Fruit fly (Drosophila melanogaster) whole organism, embryonic: ENCODE data around the gene Sf3b3.
A peak's percentile ranks its signal among the peaks of the same experiment; 100 is the strongest.

Source experiments
- Aef1 ChIP-seq: fragments of 200-800 bp; sonication (Bioruptor generic); IDR thresholded peaks from 3 replicates; pipeline ENCODE4 v1.3.6; 2022; ENCODE audit warnings: missing biosample characterization, missing genetic modification characterization
- Asciz ChIP-seq: fragments of 200-800 bp; sonication (Bioruptor generic); optimal IDR thresholded peaks from 2 replicates; lab custom pipeline; 2017; ENCODE audit warnings: missing biosample characterization, mild to moderate bottlenecking, missing genetic modification characterization, missing genetic modification reagents
- Awh ChIP-seq: fragments of 200-800 bp; sonication (Bioruptor generic); IDR thresholded peaks from 2 replicates; pipeline ENCODE4, ENCODE4 v1.3.6; 2022; ENCODE audit warnings: missing biosample characterization, missing genetic modification characterization
- B-H2 ChIP-seq: fragments of 200-800 bp; sonication (Bioruptor generic); optimal IDR thresholded peaks from 2 replicates; lab custom pipeline; 2018; ENCODE audit warnings: missing biosample characterization, mild to moderate bottlenecking, missing genetic modification characterization
- Bdp1 ChIP-seq: fragments of 200-800 bp; sonication (Bioruptor generic); optimal IDR thresholded peaks from 3 replicates; lab custom pipeline; 2016; ENCODE audit warnings: missing biosample characterization, missing genetic modification characterization
- CG10543 ChIP-seq: fragments of 200-800 bp; sonication (Bioruptor generic); optimal IDR thresholded peaks from 3 replicates; lab custom pipeline; 2017; ENCODE audit warnings: missing biosample characterization, mild to moderate bottlenecking, missing genetic modification characterization, moderate library complexity
- CG10565 ChIP-seq: fragments of 200-800 bp; sonication (Bioruptor generic); optimal IDR thresholded peaks from 3 replicates; lab custom pipeline; 2016; ENCODE audit warnings: missing biosample characterization, mild to moderate bottlenecking, missing genetic modification characterization
- CG10979 ChIP-seq: fragments of 200-800 bp; sonication (Bioruptor generic); optimal IDR thresholded peaks from 2 replicates; lab custom pipeline; 2018; ENCODE audit warnings: missing biosample characterization, mild to moderate bottlenecking, missing genetic modification characterization, moderate library complexity
- CG11504 ChIP-seq: fragments of 200-800 bp; sonication (Bioruptor generic); optimal IDR thresholded peaks from 3 replicates; lab custom pipeline; 2019; ENCODE audit warnings: missing biosample characterization, mild to moderate bottlenecking, missing genetic modification characterization, moderate library complexity
- CG11696 ChIP-seq: fragments of 200-800 bp; sonication (Bioruptor generic); IDR thresholded peaks from 2 replicates; pipeline ENCODE4 v1.3.6; 2022; ENCODE audit warnings: missing biosample characterization, missing genetic modification characterization
- CG12104 ChIP-seq: fragments of 200-800 bp; sonication (Bioruptor generic); optimal IDR thresholded peaks from 3 replicates; lab custom pipeline; 2016; ENCODE audit warnings: missing biosample characterization, missing genetic modification characterization
- CG12659 ChIP-seq: fragments of 200-800 bp; sonication (Bioruptor generic); optimal IDR thresholded peaks from 3 replicates; lab custom pipeline; 2017; ENCODE audit warnings: mild to moderate bottlenecking, missing biosample characterization, missing genetic modification reagents, missing genetic modification characterization
- CG12769 ChIP-seq: fragments of 200-800 bp; sonication (Bioruptor generic); optimal IDR thresholded peaks from 2 replicates; lab custom pipeline; 2019; ENCODE audit warnings: missing biosample characterization, mild to moderate bottlenecking, missing genetic modification characterization, moderate library complexity
- CG32767 ChIP-seq: fragments of 200-800 bp; sonication (Bioruptor generic); IDR thresholded peaks from 2 replicates; pipeline ENCODE4 v1.3.6; 2022; ENCODE audit warnings: missing biosample characterization, missing genetic modification characterization
- CG33557 ChIP-seq: fragments of 200-800 bp; sonication (Bioruptor generic); optimal IDR thresholded peaks from 2 replicates; lab custom pipeline; 2019; ENCODE audit warnings: missing biosample characterization, mild to moderate bottlenecking, missing genetic modification characterization, moderate library complexity
- CG3847 ChIP-seq: fragments of 200-800 bp; sonication (Bioruptor generic); IDR thresholded peaks from 2 replicates; pipeline ENCODE4 v1.3.6; 2022; ENCODE audit warnings: missing biosample characterization, missing genetic modification characterization
- CG42726 ChIP-seq: fragments of 200-800 bp; sonication (Bioruptor generic); IDR thresholded peaks from 2 replicates; pipeline ENCODE4 v1.3.6; 2022; ENCODE audit warnings: missing biosample characterization, missing genetic modification characterization; ENCODE audit not compliant: partially characterized antibody
- CG4282 ChIP-seq: fragments of 200-800 bp; sonication (Bioruptor generic); optimal IDR thresholded peaks from 2 replicates; lab custom pipeline; 2016; ENCODE audit warnings: missing biosample characterization, missing genetic modification characterization
- CG5180 ChIP-seq: fragments of 200-800 bp; sonication (Bioruptor generic); optimal IDR thresholded peaks from 3 replicates; lab custom pipeline; 2017; ENCODE audit warnings: missing biosample characterization, missing genetic modification characterization, mild to moderate bottlenecking, moderate library complexity, missing genetic modification reagents
- CG6272 ChIP-seq: fragments of 200-800 bp; sonication (Bioruptor generic); IDR thresholded peaks from 2 replicates; pipeline ENCODE4 v1.3.6; 2022; ENCODE audit warnings: missing biosample characterization, missing genetic modification characterization
- CG9437 ChIP-seq: fragments of 200-800 bp; sonication (Bioruptor generic); optimal IDR thresholded peaks from 2 replicates; lab custom pipeline; 2018; ENCODE audit warnings: missing biosample characterization, mild to moderate bottlenecking, missing genetic modification characterization
- Camta ChIP-seq: fragments of 200-800 bp; sonication (Bioruptor generic); optimal IDR thresholded peaks from 2 replicates; lab custom pipeline; 2016; ENCODE audit warnings: missing biosample characterization, missing genetic modification characterization
- Deaf1 ChIP-seq: fragments of 200-800 bp; optimal IDR thresholded peaks from 3 replicates; lab custom pipeline; 2019; ENCODE audit warnings: missing biosample characterization, mild to moderate bottlenecking, missing genetic modification characterization, moderate library complexity
- Dip3 ChIP-seq: fragments of 200-800 bp; sonication (Bioruptor generic); optimal IDR thresholded peaks from 3 replicates; lab custom pipeline; 2016; ENCODE audit warnings: missing biosample characterization, missing genetic modification characterization
- Drgx ChIP-seq: fragments of 200-800 bp; sonication (Bioruptor generic); IDR thresholded peaks from 2 replicates; pipeline ENCODE4 v1.3.6; 2022; ENCODE audit warnings: missing biosample characterization, missing genetic modification characterization
- Ets97D ChIP-seq: fragments of 200-800 bp; sonication (Bioruptor generic); optimal IDR thresholded peaks from 3 replicates; lab custom pipeline; 2016; ENCODE audit warnings: missing biosample characterization, missing genetic modification characterization
- Gug ChIP-seq: fragments of 200-800 bp; sonication (Bioruptor generic); IDR thresholded peaks from 4 replicates; pipeline ENCODE4 v1.3.6; 2022; ENCODE audit warnings: missing biosample characterization, missing genetic modification characterization
- Hr39 ChIP-seq: fragments of >200 bp; optimal IDR thresholded peaks from 2 replicates; lab custom pipeline; 2017
- MESR4 ChIP-seq: fragments of 200-800 bp; sonication (Bioruptor generic); optimal IDR thresholded peaks from 2 replicates; lab custom pipeline; 2018; ENCODE audit warnings: missing biosample characterization, mild to moderate bottlenecking, missing genetic modification characterization, moderate library complexity
- Meics ChIP-seq: fragments of 200-800 bp; sonication (Bioruptor generic); optimal IDR thresholded peaks from 2 replicates; lab custom pipeline; 2017; ENCODE audit warnings: missing biosample characterization, mild to moderate bottlenecking, missing genetic modification characterization
- Mes4 ChIP-seq: fragments of 200-800 bp; sonication (Bioruptor generic); optimal IDR thresholded peaks from 2 replicates; lab custom pipeline; 2016; ENCODE audit warnings: missing biosample characterization, missing genetic modification characterization
- Opbp ChIP-seq: fragments of 200-800 bp; sonication (Bioruptor generic); IDR thresholded peaks from 3 replicates; pipeline ENCODE4 v1.3.6; 2022; ENCODE audit warnings: missing biosample characterization, missing genetic modification characterization; ENCODE audit not compliant: partially characterized antibody
- Tbp ChIP-seq: fragments of >200 bp; optimal IDR thresholded peaks from 2 replicates; lab custom pipeline; 2018; ENCODE audit warnings: missing biosample characterization, missing genetic modification characterization
- YL-1 ChIP-seq: fragments of 200-800 bp; sonication (Bioruptor generic); optimal IDR thresholded peaks from 3 replicates; lab custom pipeline; 2017; ENCODE audit warnings: missing biosample characterization, mild to moderate bottlenecking, missing genetic modification characterization
- ab ChIP-seq: fragments of 200-800 bp; sonication (Bioruptor generic); optimal IDR thresholded peaks from 2 replicates; lab custom pipeline; 2016; ENCODE audit warnings: missing biosample characterization, missing genetic modification characterization
- chinmo ChIP-seq: fragments of 200-800 bp; sonication (Bioruptor generic); IDR thresholded peaks from 4 replicates; pipeline ENCODE4 v1.3.6; 2022; ENCODE audit warnings: missing biosample characterization, missing genetic modification characterization; ENCODE audit not compliant: partially characterized antibody
- chm ChIP-seq: fragments of 200-800 bp; sonication (Bioruptor generic); IDR thresholded peaks from 2 replicates; pipeline ENCODE4 v1.3.6; 2022; ENCODE audit warnings: missing biosample characterization, missing genetic modification characterization
- cwo ChIP-seq: fragments of 200-800 bp; sonication (Bioruptor generic); optimal IDR thresholded peaks from 3 replicates; lab custom pipeline; 2017; ENCODE audit warnings: missing biosample characterization, missing genetic modification characterization, mild to moderate bottlenecking, moderate library complexity, missing genetic modification reagents
- gt ChIP-seq: fragments of 200-800 bp; sonication (Bioruptor generic); IDR thresholded peaks from 2 replicates; pipeline ENCODE4 v1.3.6; 2022; ENCODE audit warnings: missing biosample characterization, missing genetic modification characterization
- kni ChIP-seq: fragments of 200-800 bp; sonication (Bioruptor generic); optimal IDR thresholded peaks from 3 replicates; lab custom pipeline; 2017; ENCODE audit warnings: mild to moderate bottlenecking, missing biosample characterization, missing genetic modification reagents, missing genetic modification characterization
- mirr ChIP-seq: fragments of 200-800 bp; sonication (Bioruptor generic); optimal IDR thresholded peaks from 3 replicates; lab custom pipeline; 2018; ENCODE audit warnings: missing biosample characterization, mild to moderate bottlenecking, missing genetic modification characterization
- nerfin-2 ChIP-seq: fragments of 200-800 bp; sonication (Bioruptor generic); IDR thresholded peaks from 2 replicates; pipeline ENCODE4 v1.3.6; 2022; ENCODE audit warnings: missing biosample characterization, missing genetic modification characterization; ENCODE audit not compliant: partially characterized antibody
- ranshi ChIP-seq: fragments of 200-800 bp; sonication (Bioruptor generic); IDR thresholded peaks from 2 replicates; pipeline ENCODE4 v1.3.6; 2022; ENCODE audit warnings: missing biosample characterization, missing genetic modification characterization
- repo ChIP-seq: fragments of 200-800 bp; sonication (Bioruptor generic); optimal IDR thresholded peaks from 2 replicates; lab custom pipeline; 2016; ENCODE audit warnings: missing biosample characterization, missing genetic modification characterization
- sens ChIP-seq: fragments of 200-800 bp; sonication (Bioruptor generic); peaks from one replicate; lab custom pipeline; 2016; ENCODE audit warnings: missing biosample characterization, missing genetic modification characterization
- seq ChIP-seq: fragments of 200-800 bp; sonication (Bioruptor generic); IDR thresholded peaks from 2 replicates; pipeline ENCODE4 v1.3.6; 2022; ENCODE audit warnings: missing biosample characterization, missing genetic modification characterization
- sr ChIP-seq: fragments of 200-800 bp; sonication (Bioruptor generic); IDR thresholded peaks from 3 replicates; pipeline ENCODE4 v1.3.6; 2022; ENCODE audit warnings: missing biosample characterization, missing genetic modification characterization
- vvl ChIP-seq: fragments of 200-800 bp; sonication (Bioruptor generic); IDR thresholded peaks from 2 replicates; pipeline ENCODE4 v1.3.6; 2022; ENCODE audit warnings: missing biosample characterization, missing genetic modification characterization
- wor ChIP-seq: fragments of 200-800 bp; sonication (Bioruptor generic); IDR thresholded peaks from 2 replicates; pipeline ENCODE4 v1.3.6; 2022; ENCODE audit warnings: missing biosample characterization, missing genetic modification characterization
- z ChIP-seq: fragments of 200-800 bp; sonication (Bioruptor generic); IDR thresholded peaks from 3 replicates; pipeline ENCODE4 v1.3.6; 2022; ENCODE audit warnings: missing biosample characterization, missing genetic modification characterization
- zfh2 ChIP-seq: fragments of 200-800 bp; sonication (Bioruptor generic); optimal IDR thresholded peaks from 2 replicates; lab custom pipeline; 2016; ENCODE audit warnings: missing biosample characterization, missing genetic modification characterization

Gene Sf3b3

DNA sequence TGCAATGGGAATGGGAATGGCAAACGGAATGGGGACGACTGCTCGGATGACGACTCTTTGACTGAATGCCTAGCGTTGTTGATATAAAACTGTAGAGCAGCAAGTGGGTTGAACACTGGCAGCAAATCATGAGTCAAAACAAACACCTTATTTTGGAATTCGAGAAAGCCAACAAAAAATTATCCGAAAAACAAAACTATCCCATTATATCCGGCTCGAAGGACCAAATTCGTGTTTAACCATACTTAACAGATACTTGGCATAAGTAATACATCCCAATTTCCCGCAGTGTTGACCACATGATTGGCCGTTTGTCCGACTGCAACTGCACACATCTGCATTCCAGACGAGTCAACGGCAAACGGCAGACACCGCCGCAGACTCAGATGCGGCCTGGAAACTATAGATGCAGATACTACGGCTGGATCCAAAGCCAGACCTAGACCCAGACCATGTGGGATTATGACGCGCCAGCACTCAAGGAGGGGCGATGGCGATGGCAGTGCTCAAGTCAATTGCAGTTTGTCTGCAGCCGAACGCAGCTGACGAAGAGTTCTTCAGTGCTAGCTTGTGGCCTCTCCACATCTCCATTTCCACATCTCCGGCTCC is 19.9 kb downstream of the Sf3b3 start (continued):
- TF ChIP-seq seq (GFP tag; lab: Robert Waterston, UW) = no peak
- TF ChIP-seq CG5180 (GFP tag; lab: Kevin White, UChicago) = no peak
- TF ChIP-seq CG11504 (tag; lab: Kevin White, UChicago) = peak; percentile 43
- TF ChIP-seq Camta (GFP tag; lab: Kevin White, UChicago) = no peak
- TF ChIP-seq CG3847 = no peak
- TF ChIP-seq z (GFP tag; lab: Robert Waterston, UW) = no peak
- no peak for TF ChIP-seq CG9437 (GFP tag; lab: Kevin White, UChicago)
- no peak for TF ChIP-seq Opbp (GFP tag; lab: Robert Waterston, UW)
- no peak for TF ChIP-seq YL-1 (GFP tag; lab: Kevin White, UChicago)
- TF ChIP-seq Mes4 (GFP tag; lab: Kevin White, UChicago) = no peak
- TF ChIP-seq CG11696 (GFP tag; lab: Robert Waterston, UW) = no peak
- TF ChIP-seq CG12659 (GFP tag; lab: Kevin White, UChicago) = no peak
- TF ChIP-seq Aef1 = no peak
- TF ChIP-seq Hr39 (lab: Kevin White, UChicago) = no peak
- no peak for TF ChIP-seq CG4282 (GFP tag; lab: Kevin White, UChicago)
- no peak for TF ChIP-seq B-H2 (GFP tag; lab: Kevin White, UChicago)
- TF ChIP-seq MESR4 (GFP tag; lab: Kevin White, UChicago) = no peak
- TF ChIP-seq wor = 0 out of 2 replicates have a peak, but pooled peaks have one; percentile 12
- no peak for TF ChIP-seq repo (GFP tag; lab: Kevin White, UChicago)
- TF ChIP-seq CG32767 (GFP tag; lab: Robert Waterston, UW) = no peak
- no peak for TF ChIP-seq zfh2 (GFP tag; lab: Kevin White, UChicago)
- no peak for TF ChIP-seq CG12104 (GFP tag; lab: Kevin White, UChicago)
- TF ChIP-seq ranshi (GFP tag; lab: Robert Waterston, UW) = no peak
- TF ChIP-seq Gug (GFP tag; lab: Robert Waterston, UW) = no peak
- no peak for TF ChIP-seq CG10565 (GFP tag; lab: Kevin White, UChicago)
- no peak for TF ChIP-seq CG6272 (GFP tag; lab: Robert Waterston, UW)
- TF ChIP-seq nerfin-2 = no peak
- no peak for TF ChIP-seq Tbp (GFP tag; lab: Kevin White, UChicago)
- no peak for TF ChIP-seq chm (GFP tag; lab: Robert Waterston, UW)
- TF ChIP-seq Bdp1 (GFP tag; lab: Kevin White, UChicago) = no peak
- TF ChIP-seq Drgx (GFP tag; lab: Robert Waterston, UW) = peak; percentile 95
- no peak for TF ChIP-seq CG42726 (GFP tag; lab: Robert Waterston, UW)
- peak; percentile 19 for TF ChIP-seq CG10979 (tag; lab: Kevin White, UChicago)
- TF ChIP-seq gt = no peak
- no peak for TF ChIP-seq CG33557 (GFP tag; lab: Kevin White, UChicago)

DNA sequence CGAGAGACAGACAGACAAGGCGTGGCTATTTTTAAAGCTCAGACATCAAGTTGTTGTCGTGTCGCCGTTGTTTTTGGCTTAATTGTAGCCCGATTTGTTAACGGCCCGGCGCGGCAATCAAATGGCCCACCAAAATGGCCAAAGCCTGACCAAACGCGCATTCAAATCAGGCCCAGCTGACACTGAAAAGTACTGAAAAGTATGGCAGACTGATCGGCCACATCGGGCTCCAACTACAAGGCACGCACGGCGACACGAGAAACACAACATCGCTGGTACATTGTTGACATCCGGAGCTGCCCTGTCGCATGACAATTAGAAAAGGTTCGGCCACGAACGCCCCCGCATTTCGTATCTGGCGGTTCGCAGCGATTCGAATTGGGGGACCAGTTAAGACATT is 21.4 kb downstream of the Sf3b3 start:
- TF ChIP-seq Deaf1 (tag; lab: Kevin White, UChicago) (peak; percentile 28), chinmo (0 out of 4 replicates have a peak, but pooled peaks have one; percentile 49), cwo (GFP tag; lab: Kevin White, UChicago) (peak; percentile 0), CG10543 (GFP tag; lab: Kevin White, UChicago) (peak; percentile 52), Ets97D (GFP tag; lab: Kevin White, UChicago) (no peak), chm (GFP tag; lab: Robert Waterston, UW) (0 out of 2 replicates have a peak, but pooled peaks have one; percentile 19), ab (GFP tag; lab: Kevin White, UChicago) (no peak), sens (peak; percentile 53), Awh (GFP tag; lab: Robert Waterston, UW) (0 out of 2 replicates have a peak, but pooled peaks have one; percentile 6), CG12104 (GFP tag; lab: Kevin White, UChicago) (no peak), kni (GFP tag; lab: Kevin White, UChicago) (peak; percentile 87), Dip3 (GFP tag; lab: Kevin White, UChicago) (no peak), Asciz (no peak), vvl (peak; percentile 55; the same call in 1 of the 2 replicates), mirr (GFP tag; lab: Kevin White, UChicago) (peak; percentile 63), Meics (no peak), sr (GFP tag; lab: Robert Waterston, UW) (peak; percentile 44; the same call in 1 of the 3 replicates), CG12769 (tag; lab: Kevin White, UChicago) (peak; percentile 17)
